Fruit fly (Drosophila melanogaster): Measurements from ENCODE around the gene Cht5.

DNA sequence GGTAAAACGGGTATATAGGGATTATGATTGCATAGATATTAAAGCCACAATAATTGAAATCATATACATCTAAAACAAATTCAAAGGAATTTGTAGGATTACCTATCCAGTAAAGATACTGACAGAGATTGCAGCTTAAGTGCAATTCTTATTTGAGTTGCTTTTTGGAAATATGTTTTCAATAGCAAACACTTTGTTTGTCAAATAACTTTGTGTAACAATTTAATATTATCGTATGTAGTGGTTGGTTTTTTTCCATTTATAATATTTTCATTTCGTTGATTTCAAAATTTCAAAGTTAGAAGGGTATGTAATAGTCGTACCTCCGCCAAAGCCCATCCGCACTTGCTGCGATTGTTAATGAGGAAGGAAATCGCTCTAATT lies 39.4 kb downstream of the Cht5 start:
- TF ChIP-seq CG8478 (optimal IDR thresholded peaks at IDR 0.05): no peak
- no peak for TF ChIP-seq CTCF (optimal IDR thresholded peaks at IDR 0.05)

All from S2 (cell line).